Worm (Caenorhabditis elegans) whole organism, young adult: ENCODE data around the gene F52G3.8.
A peak's percentile ranks its signal among the peaks of the same experiment; 100 is the strongest.

Experiments
- B0336.3 ChIP-seq: fragments of 200-800 bp; sonication (Bioruptor generic); IDR thresholded peaks from 2 replicates; pipeline ENCODE4 v1.3.6; 2022; ENCODE audit warnings: missing genetic modification characterization, missing compliant biosample characterization
- F10E7.11 ChIP-seq: sonication (generic microtip); optimal IDR thresholded peaks from 2 replicates; lab custom pipeline; 2017; ENCODE audit warnings: mild to moderate bottlenecking, missing genetic modification characterization, moderate library complexity, missing compliant biosample characterization
- F23B12.7 ChIP-seq: sonication (generic microtip); optimal IDR thresholded peaks from 2 replicates; lab custom pipeline; 2017; ENCODE audit warnings: missing genetic modification characterization, mild to moderate bottlenecking, missing compliant biosample characterization, antibody characterized with exemption, moderate library complexity; ENCODE audit not compliant: insufficient read depth
- F33H1.4 ChIP-seq: fragments of 200-800 bp; sonication (Bioruptor generic); IDR thresholded peaks from 2 replicates; pipeline ENCODE4 v1.3.6; 2022; ENCODE audit warnings: missing genetic modification reagents, missing genetic modification characterization, missing compliant biosample characterization
- F39B2.1 ChIP-seq: fragments of 200-800 bp; sonication (Bioruptor generic); IDR thresholded peaks from 2 replicates; pipeline ENCODE4 v1.3.6; 2022; ENCODE audit warnings: missing genetic modification reagents, missing genetic modification characterization, missing compliant biosample characterization
- F55B11.4 ChIP-seq: sonication (generic microtip); optimal IDR thresholded peaks from 2 replicates; lab custom pipeline; 2016; ENCODE audit warnings: missing compliant biosample characterization, missing genetic modification characterization, borderline replicate concordance; ENCODE audit not compliant: insufficient read depth
- T07F8.4 ChIP-seq: sonication (generic microtip); optimal IDR thresholded peaks from 2 replicates; lab custom pipeline; 2016; ENCODE audit warnings: mild to moderate bottlenecking, missing genetic modification characterization, moderate library complexity, missing compliant biosample characterization
- Y53G8AR.9 ChIP-seq: fragments of 200-800 bp; sonication (Bioruptor generic); conservative IDR thresholded peaks from 2 replicates; pipeline ENCODE4 v1.3.6; 2022; ENCODE audit warnings: missing genetic modification reagents, missing genetic modification characterization, missing compliant biosample characterization
- Y56A3A.18 ChIP-seq: fragments of 200-800 bp; sonication (Bioruptor generic); IDR thresholded peaks from 2 replicates; pipeline ENCODE4 v1.3.6; 2022; ENCODE audit warnings: missing genetic modification reagents, missing genetic modification characterization, missing compliant biosample characterization
- athp-1 ChIP-seq: sonication (generic microtip); optimal IDR thresholded peaks from 2 replicates; lab custom pipeline; 2017; ENCODE audit warnings: mild to moderate bottlenecking, missing genetic modification characterization, missing compliant biosample characterization
- attf-5 ChIP-seq: fragments of 200-800 bp; sonication (Bioruptor generic); optimal IDR thresholded peaks from 2 replicates; lab custom pipeline; 2018; ENCODE audit warnings: mild to moderate bottlenecking, missing genetic modification characterization, missing compliant biosample characterization
- cebp-2 ChIP-seq: fragments of 200-800 bp; sonication (Bioruptor generic); IDR thresholded peaks from 2 replicates; pipeline ENCODE4 v1.3.6; 2022; ENCODE audit warnings: missing genetic modification characterization, missing compliant biosample characterization
- ceh-79 ChIP-seq: sonication (generic microtip); optimal IDR thresholded peaks from 2 replicates; lab custom pipeline; 2017; ENCODE audit warnings: mild to moderate bottlenecking, missing genetic modification characterization, missing compliant biosample characterization
- chd-7 ChIP-seq: sonication (generic microtip); optimal IDR thresholded peaks from 2 replicates; lab custom pipeline; 2016; ENCODE audit warnings: mild to moderate bottlenecking, missing genetic modification characterization, moderate library complexity, missing compliant biosample characterization
- die-1 ChIP-seq: sonication (generic microtip); optimal IDR thresholded peaks from 2 replicates; lab custom pipeline; 2016; ENCODE audit warnings: missing genotype, mild to moderate bottlenecking, missing genetic modification characterization, missing compliant biosample characterization
- efl-1 ChIP-seq: fragments of 150-350 bp; optimal IDR thresholded peaks from 2 replicates; lab custom pipeline; 2014; ENCODE audit warnings: missing biosample characterization, missing genetic modification reagents, missing genetic modification characterization
- egl-44 ChIP-seq: fragments of 200-800 bp; sonication (Bioruptor generic); IDR thresholded peaks from 2 replicates; pipeline ENCODE4 v1.3.6; 2022; ENCODE audit warnings: missing genetic modification reagents, missing genetic modification characterization, missing compliant biosample characterization
- fkh-3 ChIP-seq: sonication (generic microtip); optimal IDR thresholded peaks from 2 replicates; lab custom pipeline; 2016; ENCODE audit warnings: mild to moderate bottlenecking, missing genetic modification characterization, missing compliant biosample characterization
- hlh-12 ChIP-seq: sonication (generic microtip); optimal IDR thresholded peaks from 2 replicates; lab custom pipeline; 2016; ENCODE audit warnings: missing genetic modification characterization, missing compliant biosample characterization
- hmg-20 ChIP-seq: fragments of 200-800 bp; sonication (Bioruptor generic); IDR thresholded peaks from 2 replicates; pipeline ENCODE4 v1.3.6; 2022; ENCODE audit warnings: missing genetic modification reagents, missing genetic modification characterization, missing compliant biosample characterization
- let-526 ChIP-seq: fragments of 200-800 bp; sonication (Bioruptor generic); IDR thresholded peaks from 2 replicates; pipeline ENCODE4 v1.3.6; 2022; ENCODE audit warnings: missing genetic modification reagents, missing genetic modification characterization, missing compliant biosample characterization
- lin-35 ChIP-seq, 3 experiments: fragments of 150-350 bp in 2 of 3; sonication (generic microtip) in 1 of 3; optimal IDR thresholded peaks; 2 replicates each; lab custom pipeline; 2014 to 2018; ENCODE audit warnings: missing biosample characterization in 3 of 3, missing genetic modification characterization in 3 of 3, missing genetic modification reagents in 3 of 3
- lir-1 ChIP-seq: fragments of 200-800 bp; sonication (Bioruptor generic); conservative IDR thresholded peaks from 2 replicates; pipeline ENCODE4 v1.3.6; 2022; ENCODE audit warnings: missing genetic modification reagents, missing genetic modification characterization, missing compliant biosample characterization
- lsl-1 ChIP-seq: fragments of 200-800 bp; sonication (Bioruptor generic); optimal IDR thresholded peaks from 2 replicates; lab custom pipeline; 2018; ENCODE audit warnings: mild to moderate bottlenecking, missing genetic modification characterization, moderate library complexity, missing compliant biosample characterization
- madf-3 ChIP-seq: fragments of 200-800 bp; sonication (Bioruptor generic); IDR thresholded peaks from 2 replicates; pipeline ENCODE4 v1.3.6; 2022; ENCODE audit warnings: missing genetic modification reagents, missing genetic modification characterization, missing compliant biosample characterization
- madf-6 ChIP-seq: fragments of 200-800 bp; sonication (Bioruptor generic); IDR thresholded peaks from 2 replicates; pipeline ENCODE4 v1.3.6; 2022; ENCODE audit warnings: missing genetic modification reagents, missing genetic modification characterization, missing compliant biosample characterization
- madf-8 ChIP-seq: fragments of 200-800 bp; sonication (Bioruptor generic); conservative IDR thresholded peaks from 2 replicates; pipeline ENCODE4 v1.3.6; 2022; ENCODE audit warnings: missing genetic modification reagents, missing genetic modification characterization, missing compliant biosample characterization
- mes-4 ChIP-seq: sonication (generic microtip); optimal IDR thresholded peaks from 2 replicates; lab custom pipeline; 2016; ENCODE audit warnings: missing genotype, missing genetic modification characterization, missing compliant biosample characterization
- nfya-1 ChIP-seq: sonication (generic microtip); optimal IDR thresholded peaks from 2 replicates; lab custom pipeline; 2017; ENCODE audit warnings: antibody characterized with exemption, missing compliant biosample characterization, missing genetic modification characterization, borderline replicate concordance; ENCODE audit not compliant: insufficient read depth
- nfyb-1 ChIP-seq: fragments of 200-800 bp; sonication (Bioruptor generic); IDR thresholded peaks from 2 replicates; pipeline ENCODE4 v1.3.6; 2022; ENCODE audit warnings: missing genetic modification reagents, missing genetic modification characterization, missing compliant biosample characterization
- nhr-27 ChIP-seq: fragments of 200-800 bp; sonication (Bioruptor generic); optimal IDR thresholded peaks from 2 replicates; lab custom pipeline; 2018; ENCODE audit warnings: mild to moderate bottlenecking, missing genetic modification characterization, moderate library complexity, missing compliant biosample characterization
- pha-4 ChIP-seq: fragments of 150-350 bp; sonication (generic microtip); optimal IDR thresholded peaks from 2 replicates; lab custom pipeline; 2014; ENCODE audit warnings: missing biosample characterization, missing genetic modification reagents, missing genetic modification characterization
- rec-8 ChIP-seq, 2 experiments: sonication (generic microtip); optimal IDR thresholded peaks; 2 replicates each; lab custom pipeline; 2016; ENCODE audit warnings: mild to moderate bottlenecking in 2 of 2, missing genetic modification characterization in 2 of 2, missing genetic modification reagents in 2 of 2, missing genotype in 2 of 2, missing biosample characterization in 1 of 2, missing compliant biosample characterization in 1 of 2, moderate library complexity in 1 of 2
- repo-1 ChIP-seq: sonication (generic microtip); optimal IDR thresholded peaks from 2 replicates; lab custom pipeline; 2017; ENCODE audit warnings: mild to moderate bottlenecking, missing genetic modification characterization, missing compliant biosample characterization
- sdz-38 ChIP-seq: sonication (generic microtip); optimal IDR thresholded peaks from 2 replicates; lab custom pipeline; 2016; ENCODE audit warnings: missing genotype, missing genetic modification characterization, missing compliant biosample characterization
- sptf-2 ChIP-seq: fragments of 200-800 bp; sonication (Bioruptor generic); optimal IDR thresholded peaks from 2 replicates; lab custom pipeline; 2018; ENCODE audit warnings: mild to moderate bottlenecking, missing genetic modification characterization, missing compliant biosample characterization
- tbp1 ChIP-seq: fragments of 200-800 bp; sonication (Bioruptor generic); optimal IDR thresholded peaks from 2 replicates; lab custom pipeline; 2018; ENCODE audit warnings: mild to moderate bottlenecking, missing genetic modification characterization, missing compliant biosample characterization
- unc-130 ChIP-seq: sonication (generic microtip); optimal IDR thresholded peaks from 2 replicates; lab custom pipeline; 2016; ENCODE audit warnings: missing genetic modification reagents, missing genetic modification characterization, missing compliant biosample characterization
- ztf-22 ChIP-seq: fragments of 200-800 bp; sonication (Bioruptor generic); optimal IDR thresholded peaks from 2 replicates; lab custom pipeline; 2018; ENCODE audit warnings: mild to moderate bottlenecking, missing genetic modification characterization, moderate library complexity, missing compliant biosample characterization
- ztf-3 ChIP-seq: fragments of 200-800 bp; sonication (Bioruptor generic); optimal IDR thresholded peaks from 2 replicates; lab custom pipeline; 2018; ENCODE audit warnings: mild to moderate bottlenecking, missing genetic modification characterization, missing compliant biosample characterization
- ztf-6 ChIP-seq: fragments of 200-800 bp; sonication (Bioruptor generic); IDR thresholded peaks from 2 replicates; pipeline ENCODE4 v1.3.6; 2022; ENCODE audit warnings: missing genetic modification reagents, missing genetic modification characterization, missing compliant biosample characterization

Gene F52G3.8

DNA sequence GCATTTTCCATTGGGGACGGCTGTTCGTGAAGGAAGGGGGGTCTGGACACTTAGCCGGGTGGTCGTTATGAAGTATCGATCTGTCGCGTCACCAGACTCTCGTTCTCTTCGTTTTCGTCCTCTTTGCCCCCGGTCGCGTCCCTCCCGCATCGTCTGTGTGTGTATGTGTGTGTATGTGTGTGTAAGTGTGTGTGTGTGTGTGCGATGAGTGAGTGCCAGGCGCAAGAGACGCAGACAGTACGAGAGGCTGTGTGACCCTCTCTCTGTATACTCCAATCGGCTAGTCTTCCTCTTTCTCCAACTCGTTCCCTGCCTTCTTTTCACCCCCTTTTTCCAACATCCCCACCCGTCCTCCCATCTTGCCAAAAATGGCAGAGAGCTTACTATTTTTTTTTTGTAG, 8.6 kb upstream of the F52G3.8 start (continued):
- TF ChIP-seq B0336.3 (GFP tag; lab: Robert Waterston, UW), result no peak; the same call in none of the 2 replicates
- TF ChIP-seq ztf-22 (GFP tag; lab: Kevin White, UChicago), result peak; percentile 1
- peak; percentile 77; the same call in 1 of the 2 replicates for TF ChIP-seq let-526
- no peak for TF ChIP-seq T07F8.4 (tag; lab: Kevin White, UChicago)
- 0 out of 2 replicates have a peak, but pooled peaks have one; percentile 63 for TF ChIP-seq ztf-6 (GFP tag; lab: Robert Waterston, UW)
- TF ChIP-seq lin-35 (GFP tag; optimal IDR thresholded peaks at IDR 0.05; lab: Kevin White, UChicago), result peak in 1 of 3 experiments; percentile 55
- TF ChIP-seq F10E7.11 (tag; lab: Kevin White, UChicago), result no peak
- no peak for TF ChIP-seq lsl-1 (GFP tag; lab: Kevin White, UChicago)
- no peak for TF ChIP-seq pha-4 (tag; lab: Kevin White, UChicago)
- no peak for TF ChIP-seq F55B11.4 (tag; lab: Kevin White, UChicago)
- no peak for TF ChIP-seq rec-8 (tag; optimal IDR thresholded peaks at IDR 0.05; lab: Kevin White, UChicago)
- peak; percentile 55; the same call in 1 of the 2 replicates for TF ChIP-seq nfyb-1 (GFP tag; lab: Robert Waterston, UW)
- TF ChIP-seq hmg-20, result no peak
- no peak for TF ChIP-seq sdz-38 (tag; lab: Kevin White, UChicago)
- TF ChIP-seq madf-3 (GFP tag; lab: Robert Waterston, UW), result 0 out of 2 replicates have a peak, but pooled peaks have one; percentile 39
- no peak for TF ChIP-seq repo-1 (tag; lab: Kevin White, UChicago)
- peak; percentile 57 for TF ChIP-seq tbp1 (GFP tag; lab: Kevin White, UChicago)
- TF ChIP-seq ztf-3 (GFP tag; lab: Kevin White, UChicago), result peak; percentile 76

DNA sequence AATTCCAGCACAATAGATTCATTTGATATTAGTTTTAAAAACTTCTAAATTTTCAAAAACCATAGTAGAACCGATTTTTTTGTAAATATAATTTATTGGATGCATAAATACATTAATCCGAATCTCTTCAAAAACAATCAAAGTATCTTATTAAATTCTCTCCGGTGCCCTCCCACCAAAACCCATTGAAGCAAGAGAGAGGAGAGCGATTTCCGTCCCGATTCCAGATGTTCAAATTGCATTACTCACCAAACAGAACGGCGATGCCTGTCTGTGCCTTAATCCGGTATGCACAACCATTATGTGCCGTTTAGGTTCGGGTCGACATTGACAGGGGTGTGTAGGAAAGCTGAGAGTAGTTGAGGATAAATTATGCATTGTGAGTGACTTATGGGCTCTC, 7.6 kb upstream of the F52G3.8 start:
- TF ChIP-seq efl-1 (GFP tag; lab: Kevin White, UChicago), result no peak
- TF ChIP-seq, all 124 proteins: peak for 0

DNA sequence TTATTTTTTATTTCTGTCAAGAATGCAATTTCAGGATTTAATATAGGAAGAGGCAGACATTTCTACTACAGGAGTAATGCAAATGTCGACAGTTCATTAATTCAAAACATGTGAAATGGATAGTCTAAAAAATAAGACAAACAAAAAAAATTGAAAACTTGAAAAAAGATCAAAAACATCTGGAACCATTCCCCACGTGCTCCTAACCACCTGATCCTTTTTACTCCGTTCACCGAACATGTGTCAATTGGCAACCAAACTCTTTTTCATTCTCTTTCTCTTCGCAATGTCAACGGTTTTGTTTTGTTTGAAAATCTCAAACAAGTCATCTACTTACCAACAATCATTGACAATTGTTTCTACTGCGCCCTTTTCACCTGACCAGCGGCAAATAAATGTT, 5.3 kb upstream of the F52G3.8 start:
- no peak for TF ChIP-seq sptf-2 (GFP tag; lab: Kevin White, UChicago)
- no peak for TF ChIP-seq hlh-12 (tag; lab: Kevin White, UChicago)
- no peak for TF ChIP-seq lir-1 (GFP tag; lab: Robert Waterston, UW)
- TF ChIP-seq die-1 (tag; lab: Kevin White, UChicago), result no peak
- TF ChIP-seq F10E7.11 (tag; lab: Kevin White, UChicago), result no peak
- no peak for TF ChIP-seq nfya-1 (tag; lab: Kevin White, UChicago)

DNA sequence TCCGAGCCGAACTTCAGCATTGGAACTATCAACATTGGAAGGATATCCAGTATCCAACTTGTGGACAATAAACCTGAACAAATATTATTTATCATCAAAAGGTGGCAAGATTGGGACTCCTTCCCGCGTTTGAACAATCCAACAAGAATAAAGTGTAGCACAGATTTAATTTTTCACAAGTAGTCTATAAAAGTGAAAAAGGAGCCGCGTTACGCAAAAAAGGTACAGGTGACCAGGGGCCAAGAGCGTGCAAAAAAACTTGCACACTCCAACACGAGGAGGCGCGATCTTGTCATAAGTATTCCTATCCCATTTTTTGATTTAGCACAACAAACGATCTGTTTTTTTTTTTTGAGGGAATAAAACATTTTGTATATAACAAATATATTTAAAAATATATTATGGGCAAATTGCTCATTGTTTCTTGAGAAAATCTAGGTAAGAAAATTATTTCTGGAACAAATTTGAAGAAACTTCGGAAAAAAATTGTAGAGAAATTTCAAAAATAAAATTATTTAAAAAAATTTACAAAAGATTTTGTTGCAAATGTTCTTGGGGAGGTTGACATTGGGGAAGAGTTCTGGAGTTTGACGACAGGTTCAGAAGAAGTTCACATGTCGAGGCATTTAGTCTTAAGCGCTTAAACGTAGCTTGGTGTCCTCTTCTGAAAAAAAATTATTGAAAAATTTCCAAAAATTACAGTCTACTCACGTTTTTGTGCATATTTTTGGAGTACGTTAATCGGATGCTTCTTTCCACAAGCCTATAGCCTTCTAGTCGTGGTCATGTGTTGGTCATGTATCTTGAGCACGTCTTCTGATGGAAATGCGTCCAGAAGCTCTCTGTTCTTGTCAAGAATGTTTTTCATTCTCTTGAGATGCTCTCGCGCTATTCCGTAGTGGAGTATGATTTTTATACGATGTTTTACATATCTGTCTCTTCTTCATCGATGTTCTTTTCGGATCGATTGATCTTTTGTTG, 8.5 kb downstream of the F52G3.8 start:
- TF ChIP-seq attf-5 (GFP tag; lab: Kevin White, UChicago), result no peak
- TF ChIP-seq F33H1.4, result no peak
- TF ChIP-seq efl-1 (GFP tag; lab: Kevin White, UChicago), result no peak
- TF ChIP-seq nhr-27 (tag; lab: Kevin White, UChicago), result peak; percentile 66
- 0 out of 2 replicates have a peak, but pooled peaks have one; percentile 44 for TF ChIP-seq cebp-2
- TF ChIP-seq Y53G8AR.9 (GFP tag; lab: Robert Waterston, UW), result no peak
- TF ChIP-seq athp-1, result no peak
- no peak for TF ChIP-seq fkh-3
- 0 out of 2 replicates have a peak, but pooled peaks have one; percentile 45 for TF ChIP-seq egl-44 (GFP tag; lab: Robert Waterston, UW)
- no peak for TF ChIP-seq Y56A3A.18 (GFP tag; lab: Robert Waterston, UW)
- TF ChIP-seq madf-6 (GFP tag; lab: Robert Waterston, UW), result 0 out of 2 replicates have a peak, but pooled peaks have one; percentile 12
- TF ChIP-seq mes-4 (tag; lab: Kevin White, UChicago), result no peak
- no peak for TF ChIP-seq madf-8 (GFP tag; lab: Robert Waterston, UW)
- TF ChIP-seq F39B2.1 (GFP tag; lab: Robert Waterston, UW), result no peak
- TF ChIP-seq chd-7, result peak; percentile 27
- TF ChIP-seq F23B12.7 (tag; lab: Kevin White, UChicago), result no peak
- no peak for TF ChIP-seq lsl-1 (GFP tag; lab: Kevin White, UChicago)
- TF ChIP-seq ceh-79, result no peak
- no peak for TF ChIP-seq unc-130 (GFP tag; lab: Kevin White, UChicago)
